Worm (Caenorhabditis elegans) whole organism, L1 larva: ENCODE data around the gene gpa-8.

ENCODE experiments used
- C16A3.4 ChIP-seq: fragments of 150-350 bp; optimal IDR thresholded peaks from 2 replicates; lab custom pipeline; 2014; ENCODE audit warnings: missing biosample characterization, missing genetic modification characterization
- C34B4.2 ChIP-seq: sonication (generic microtip); optimal IDR thresholded peaks from 2 replicates; lab custom pipeline; 2017; ENCODE audit warnings: mild to moderate bottlenecking, missing genetic modification characterization, missing compliant biosample characterization
- F16B12.6 ChIP-seq: fragments of 150-350 bp; optimal IDR thresholded peaks from 2 replicates; lab custom pipeline; 2014; ENCODE audit warnings: missing biosample characterization, missing genetic modification characterization
- Y116A8C.19 ChIP-seq: sonication (generic microtip); optimal IDR thresholded peaks from 2 replicates; lab custom pipeline; 2016; ENCODE audit warnings: missing compliant biosample characterization, missing genetic modification characterization, borderline replicate concordance
- ceh-82 ChIP-seq, 3 experiments: fragments of 150-350 bp in 1 of 3; sonication (generic microtip) in 2 of 3; optimal IDR thresholded peaks; 2 replicates each; lab custom pipeline; 2014 to 2017; ENCODE audit warnings: missing biosample characterization in 3 of 3, missing genetic modification characterization in 3 of 3
- ces-1 ChIP-seq: fragments of 150-350 bp; optimal IDR thresholded peaks from 2 replicates; lab custom pipeline; 2014; ENCODE audit warnings: missing biosample characterization, missing genetic modification reagents, missing genetic modification characterization
- dpl-1 ChIP-seq, 3 experiments: fragments of 150-350 bp in 2 of 3; sonication (generic microtip) in 1 of 3; optimal IDR thresholded peaks; 2 replicates each; lab custom pipeline; 2014 to 2017; ENCODE audit warnings: missing biosample characterization in 3 of 3, missing genetic modification characterization in 3 of 3, missing genetic modification reagents in 3 of 3
- dsc-1 ChIP-seq: sonication (generic microtip); optimal IDR thresholded peaks from 2 replicates; lab custom pipeline; 2016; ENCODE audit warnings: mild to moderate bottlenecking, missing genetic modification characterization, missing compliant biosample characterization
- efl-1 ChIP-seq, 4 experiments: fragments of 150-350 bp; optimal IDR thresholded peaks in 3 of 4; peaks in 1 of 4; 1 replicate in 1 of 4; 2 replicates in 3 of 4; lab custom pipeline; 2014; ENCODE audit warnings: missing biosample characterization in 2 of 4, missing genetic modification characterization in 2 of 4, missing genetic modification reagents in 2 of 4
- elt-2 ChIP-seq: sonication (generic microtip); optimal IDR thresholded peaks from 2 replicates; lab custom pipeline; 2016; ENCODE audit warnings: missing genetic modification characterization, mild to moderate bottlenecking, inconsistent platforms, missing compliant biosample characterization, missing genetic modification reagents
- elt-3 ChIP-seq, 6 experiments: fragments of 150-350 bp in 1 of 6; sonication (generic microtip); optimal IDR thresholded peaks; 2 replicates each; lab custom pipeline; 2017 to 2018; ENCODE audit warnings: missing biosample characterization in 6 of 6, missing genetic modification characterization in 6 of 6, inconsistent platforms in 1 of 6
- ets-5 ChIP-seq: fragments of 200-800 bp; sonication (Bioruptor generic); IDR thresholded peaks from 2 replicates; pipeline ENCODE4 v1.3.6; 2022; ENCODE audit warnings: missing genetic modification characterization, missing compliant biosample characterization
- fkh-10 ChIP-seq: sonication (generic microtip); optimal IDR thresholded peaks from 2 replicates; lab custom pipeline; 2017; ENCODE audit warnings: missing biosample characterization, missing genetic modification reagents, missing genetic modification characterization
- fos-1 ChIP-seq: fragments of 150-350 bp; optimal IDR thresholded peaks from 2 replicates; lab custom pipeline; 2014; ENCODE audit warnings: missing biosample characterization, missing genetic modification characterization
- hlh-17 ChIP-seq: fragments of 200-800 bp; sonication (Bioruptor generic); optimal IDR thresholded peaks from 2 replicates; lab custom pipeline; 2018; ENCODE audit warnings: missing genetic modification characterization, mild to moderate bottlenecking, missing compliant biosample characterization, moderate library complexity, borderline replicate concordance
- hlh-4 ChIP-seq: sonication (generic microtip); optimal IDR thresholded peaks from 2 replicates; lab custom pipeline; 2016; ENCODE audit warnings: mild to moderate bottlenecking, missing genetic modification characterization, missing compliant biosample characterization
- hpl-2 ChIP-seq: fragments of 150-350 bp; optimal IDR thresholded peaks from 2 replicates; lab custom pipeline; 2014; ENCODE audit warnings: missing biosample characterization, missing genetic modification reagents, missing genetic modification characterization
- irx-1 ChIP-seq: sonication (generic microtip); optimal IDR thresholded peaks from 2 replicates; lab custom pipeline; 2016; ENCODE audit warnings: missing genetic modification characterization, missing compliant biosample characterization
- isw-1 ChIP-seq: fragments of 200-800 bp; sonication (Bioruptor generic); IDR thresholded peaks from 2 replicates; pipeline ENCODE4 v1.3.6; 2022; ENCODE audit warnings: missing genetic modification characterization, missing compliant biosample characterization
- jun-1 ChIP-seq: fragments of 150-350 bp; optimal IDR thresholded peaks from 2 replicates; lab custom pipeline; 2014; ENCODE audit warnings: missing biosample characterization, missing genetic modification reagents, missing genetic modification characterization
- lin-13 ChIP-seq: fragments of 150-350 bp; optimal IDR thresholded peaks from 2 replicates; lab custom pipeline; 2014; ENCODE audit warnings: missing biosample characterization, missing genetic modification reagents, missing genetic modification characterization
- lin-14 ChIP-seq: fragments of 200-800 bp; sonication (Bioruptor generic); optimal IDR thresholded peaks from 2 replicates; lab custom pipeline; 2018; ENCODE audit warnings: mild to moderate bottlenecking, missing genetic modification characterization, moderate library complexity, missing compliant biosample characterization
- lsy-2 ChIP-seq, 2 experiments: fragments of 150-350 bp; optimal IDR thresholded peaks; 2 replicates each; lab custom pipeline; 2014; ENCODE audit warnings: missing biosample characterization in 2 of 2, missing genetic modification characterization in 2 of 2
- mab-9 ChIP-seq: fragments of 200-800 bp; sonication (Bioruptor generic); IDR thresholded peaks from 2 replicates; pipeline ENCODE4 v1.3.6; 2022; ENCODE audit warnings: missing genetic modification reagents, missing genetic modification characterization, missing compliant biosample characterization
- mdl-1 ChIP-seq, 2 experiments: fragments of 150-350 bp; optimal IDR thresholded peaks; 2 replicates each; lab custom pipeline; 2014 to 2017; ENCODE audit warnings: missing biosample characterization in 2 of 2, missing genetic modification characterization in 2 of 2, inconsistent platforms in 1 of 2
- mep-1 ChIP-seq: fragments of 150-350 bp; optimal IDR thresholded peaks from 2 replicates; lab custom pipeline; 2014; ENCODE audit warnings: missing biosample characterization, missing genetic modification characterization
- nhr-19 ChIP-seq: fragments of 200-800 bp; sonication (Bioruptor generic); conservative IDR thresholded peaks from 2 replicates; pipeline ENCODE4 v1.3.6; 2022; ENCODE audit warnings: missing genetic modification characterization, missing compliant biosample characterization
- nhr-20 ChIP-seq: sonication (generic microtip); optimal IDR thresholded peaks from 2 replicates; lab custom pipeline; 2016; ENCODE audit warnings: mild to moderate bottlenecking, missing genetic modification characterization, missing compliant biosample characterization
- nhr-28 ChIP-seq: fragments of 150-350 bp; optimal IDR thresholded peaks from 2 replicates; lab custom pipeline; 2014; ENCODE audit warnings: missing biosample characterization, missing genetic modification characterization
- nhr-47 ChIP-seq: sonication (generic microtip); optimal IDR thresholded peaks from 2 replicates; lab custom pipeline; 2016; ENCODE audit warnings: mild to moderate bottlenecking, missing genetic modification characterization, moderate library complexity, missing compliant biosample characterization
- nhr-71 ChIP-seq: sonication (generic microtip); optimal IDR thresholded peaks from 2 replicates; lab custom pipeline; 2016; ENCODE audit warnings: mild to moderate bottlenecking, missing genetic modification characterization, moderate library complexity, missing compliant biosample characterization
- nhr-76 ChIP-seq: sonication (generic microtip); optimal IDR thresholded peaks from 2 replicates; lab custom pipeline; 2017; ENCODE audit warnings: missing biosample characterization, missing genetic modification characterization
- nhr-77 ChIP-seq: fragments of 150-350 bp; optimal IDR thresholded peaks from 2 replicates; lab custom pipeline; 2014; ENCODE audit warnings: missing biosample characterization, missing genetic modification characterization
- nhr-84 ChIP-seq: sonication (generic microtip); optimal IDR thresholded peaks from 2 replicates; lab custom pipeline; 2017; ENCODE audit warnings: missing biosample characterization, missing genetic modification characterization
- nhr-85 ChIP-seq: sonication (generic microtip); peaks from one replicate; lab custom pipeline; 2016; ENCODE audit warnings: missing genetic modification characterization, inconsistent platforms, missing compliant biosample characterization
- nhr-90 ChIP-seq: sonication (generic microtip); optimal IDR thresholded peaks from 2 replicates; lab custom pipeline; 2016; ENCODE audit warnings: mild to moderate bottlenecking, missing genetic modification characterization, missing compliant biosample characterization; ENCODE audit not compliant: poor library complexity
- pax-3 ChIP-seq: fragments of 200-800 bp; sonication (Bioruptor generic); optimal IDR thresholded peaks from 2 replicates; lab custom pipeline; 2018; ENCODE audit warnings: mild to moderate bottlenecking, missing genetic modification characterization, moderate library complexity, missing compliant biosample characterization
- skn-1 ChIP-seq: fragments of 150-350 bp; optimal IDR thresholded peaks from 2 replicates; lab custom pipeline; 2014; ENCODE audit warnings: missing biosample characterization, missing genetic modification characterization
- snpc-4 ChIP-seq: fragments of 150-350 bp; optimal IDR thresholded peaks from 2 replicates; lab custom pipeline; 2014; ENCODE audit warnings: missing biosample characterization, missing genetic modification characterization
- snu-23 ChIP-seq: sonication (generic microtip); optimal IDR thresholded peaks from 2 replicates; lab custom pipeline; 2016; ENCODE audit warnings: missing genetic modification characterization, missing compliant biosample characterization
- sptf-1 ChIP-seq: fragments of 150-350 bp; optimal IDR thresholded peaks from 2 replicates; lab custom pipeline; 2014; ENCODE audit warnings: missing biosample characterization, missing genetic modification characterization
- swsn-7 ChIP-seq: sonication (generic microtip); optimal IDR thresholded peaks from 2 replicates; lab custom pipeline; 2016; ENCODE audit warnings: missing genetic modification characterization, missing compliant biosample characterization
- tbx-2 ChIP-seq: sonication (generic microtip); optimal IDR thresholded peaks from 2 replicates; lab custom pipeline; 2016; ENCODE audit warnings: missing genetic modification characterization, missing compliant biosample characterization
- unc-130 ChIP-seq: fragments of 150-350 bp; optimal IDR thresholded peaks from 2 replicates; lab custom pipeline; 2017; ENCODE audit warnings: missing biosample characterization, missing genetic modification characterization, inconsistent platforms
- unc-98 ChIP-seq: fragments of 200-800 bp; sonication (Bioruptor generic); IDR thresholded peaks from 2 replicates; pipeline ENCODE4 v1.3.6; 2022; ENCODE audit warnings: missing genetic modification characterization, missing compliant biosample characterization
- vab-15 ChIP-seq: sonication (generic microtip); optimal IDR thresholded peaks from 2 replicates; lab custom pipeline; 2017; ENCODE audit warnings: missing genotype, mild to moderate bottlenecking, missing genetic modification characterization, missing compliant biosample characterization
- xbp-1 ChIP-seq: sonication (generic microtip); optimal IDR thresholded peaks from 2 replicates; lab custom pipeline; 2016; ENCODE audit warnings: missing genetic modification characterization, missing compliant biosample characterization
- zip-4 ChIP-seq: fragments of 200-800 bp; sonication (Bioruptor generic); optimal IDR thresholded peaks from 2 replicates; lab custom pipeline; 2018; ENCODE audit warnings: mild to moderate bottlenecking, missing genetic modification characterization, moderate library complexity, missing compliant biosample characterization
- ztf-11 ChIP-seq, 2 experiments: sonication (generic microtip); optimal IDR thresholded peaks; 2 replicates each; lab custom pipeline; 2016 to 2017; ENCODE audit warnings: missing genetic modification characterization in 2 of 2, missing biosample characterization in 1 of 2, missing compliant biosample characterization in 1 of 2

gpa-8 gene

DNA sequence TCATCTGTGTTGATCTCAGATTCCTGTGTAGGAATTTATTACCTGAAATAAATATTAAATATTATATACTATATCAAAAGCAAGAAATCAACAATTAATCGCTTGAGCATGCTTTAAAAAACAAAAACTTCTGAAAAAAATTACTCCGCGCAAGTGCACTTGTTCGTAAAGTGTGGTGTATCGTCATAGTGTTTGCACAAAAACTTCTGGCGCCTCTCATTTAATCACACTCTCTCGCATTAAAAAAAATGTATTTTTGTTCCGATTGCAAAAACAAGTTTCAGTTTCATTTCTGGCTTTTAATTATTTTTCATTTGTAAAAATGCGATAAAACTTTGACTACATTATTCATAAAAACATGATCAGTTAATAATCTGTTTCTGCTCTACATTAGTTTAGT is 41.2 kb downstream of the gpa-8 start, which contains the start of the genes C14C10.10 and ril-2 (continued):
- TF ChIP-seq lsy-2 (tag; optimal IDR thresholded peaks at IDR 0.05; lab: Kevin White, UChicago), result peak; percentile 4 to 51
- no peak for TF ChIP-seq mdl-1 (tag; optimal IDR thresholded peaks at IDR 0.05; lab: Kevin White, UChicago)
- TF ChIP-seq snu-23, result peak; percentile 43
- TF ChIP-seq hlh-17, result no peak
- no peak for TF ChIP-seq unc-130
- TF ChIP-seq isw-1 (GFP tag; lab: Robert Waterston, UW), result no peak
- no peak for TF ChIP-seq Y116A8C.19
- TF ChIP-seq C16A3.4 (tag; lab: Kevin White, UChicago), result no peak
- peak; percentile 15 for TF ChIP-seq swsn-7 (tag; lab: Kevin White, UChicago)
- peak in 2 of 3 experiments; percentile 43 to 45 for TF ChIP-seq dpl-1 (GFP tag; optimal IDR thresholded peaks at IDR 0.05; lab: Kevin White, UChicago)
- peak; percentile 13 for TF ChIP-seq xbp-1 (tag; lab: Kevin White, UChicago)
- peak; percentile 24 for TF ChIP-seq snpc-4 (tag; lab: Kevin White, UChicago)
- TF ChIP-seq ces-1 (GFP tag; lab: Kevin White, UChicago), result no peak
- TF ChIP-seq sptf-1 (tag; lab: Kevin White, UChicago), result no peak
- TF ChIP-seq lin-13, result no peak
- peak; percentile 65 for TF ChIP-seq mep-1
- no peak for TF ChIP-seq elt-2 (tag; lab: Kevin White, UChicago)
- TF ChIP-seq lin-14 (GFP tag; lab: Kevin White, UChicago), result peak; percentile 56
- TF ChIP-seq fos-1 (tag; lab: Kevin White, UChicago), result no peak
- no peak for TF ChIP-seq fkh-10 (GFP tag; lab: Kevin White, UChicago)
- peak; percentile 0 for TF ChIP-seq tbx-2 (tag; lab: Kevin White, UChicago)
- TF ChIP-seq nhr-84 (tag; lab: Kevin White, UChicago), result no peak
- no peak for TF ChIP-seq zip-4 (GFP tag; lab: Kevin White, UChicago)
- TF ChIP-seq hpl-2, result no peak
- no peak for TF ChIP-seq pax-3 (tag; lab: Kevin White, UChicago)
- no peak for TF ChIP-seq nhr-28 (tag; lab: Kevin White, UChicago)

DNA sequence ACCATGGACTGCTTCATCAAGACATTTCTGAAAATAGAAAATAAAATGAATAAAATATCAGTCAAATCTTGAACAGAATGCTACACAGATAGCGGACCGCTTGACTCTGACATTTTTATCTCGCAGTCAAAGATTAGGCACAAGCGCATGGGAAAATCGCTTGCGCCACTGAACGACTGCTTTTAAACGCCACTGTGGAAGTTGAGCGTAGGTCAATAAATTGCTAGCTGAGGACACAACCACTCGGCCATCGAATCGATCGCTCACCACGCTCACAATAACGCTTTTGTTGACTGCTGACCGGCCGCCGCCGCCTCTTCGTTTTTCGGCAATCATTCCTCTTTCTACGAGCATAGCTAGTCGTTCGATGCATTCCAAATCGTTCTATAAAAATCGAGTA is 43.5 kb downstream of the gpa-8 start:
- TF ChIP-seq F16B12.6 (peak; percentile 21), skn-1 (peak; percentile 41), lsy-2 (tag; optimal IDR thresholded peaks at IDR 0.05; lab: Kevin White, UChicago) (peak; percentile 35 to 60), efl-1 (optimal IDR thresholded peaks at IDR 0.05; lab: Kevin White, UChicago) (peak; percentile 45 to 52), efl-1 (GFP tag; optimal IDR thresholded peaks at IDR 0.05 in 1 of 2; lab: Kevin White, UChicago) (peak; percentile 23 to 93), mab-9 (GFP tag; lab: Robert Waterston, UW) (no peak), dpl-1 (GFP tag; optimal IDR thresholded peaks at IDR 0.05; lab: Kevin White, UChicago) (peak in 2 of 3 experiments; percentile 33 to 34), lin-13 (no peak), ztf-11 (tag; optimal IDR thresholded peaks at IDR 0.05; lab: Kevin White, UChicago) (peak in 1 of 2 experiments; percentile 61), irx-1 (peak; percentile 25), nhr-47 (tag; lab: Kevin White, UChicago) (peak; percentile 64), ets-5 (GFP tag; lab: Robert Waterston, UW) (no peak), snpc-4 (tag; lab: Kevin White, UChicago) (peak; percentile 22), vab-15 (tag; lab: Kevin White, UChicago) (peak; percentile 57), nhr-76 (tag; lab: Kevin White, UChicago) (peak; percentile 63), nhr-20 (tag; lab: Kevin White, UChicago) (peak; percentile 59), pax-3 (tag; lab: Kevin White, UChicago) (peak; percentile 1), nhr-84 (tag; lab: Kevin White, UChicago) (no peak), dsc-1 (tag; lab: Kevin White, UChicago) (peak; percentile 62), jun-1 (peak; percentile 41), xbp-1 (tag; lab: Kevin White, UChicago) (peak; percentile 52), unc-130 (peak; percentile 73), nhr-90 (tag; lab: Kevin White, UChicago) (peak; percentile 72), elt-2 (tag; lab: Kevin White, UChicago) (peak; percentile 6), unc-98 (GFP tag; lab: Robert Waterston, UW) (no peak), lin-14 (GFP tag; lab: Kevin White, UChicago) (peak; percentile 44), C34B4.2 (tag; lab: Kevin White, UChicago) (no peak), elt-3 (tag; optimal IDR thresholded peaks at IDR 0.05; lab: Kevin White, UChicago) (peak in 2 of 6 experiments; percentile 2 to 8), snu-23 (peak; percentile 71), nhr-19 (GFP tag; lab: Robert Waterston, UW) (peak; percentile 65), hlh-4 (no peak), nhr-77 (tag; lab: Kevin White, UChicago) (peak; percentile 22), C16A3.4 (tag; lab: Kevin White, UChicago) (peak; percentile 66), nhr-85 (tag; lab: Kevin White, UChicago) (peak; percentile 76), swsn-7 (tag; lab: Kevin White, UChicago) (peak; percentile 58), nhr-71 (peak; percentile 71), ceh-82 (tag; optimal IDR thresholded peaks at IDR 0.05; lab: Kevin White, UChicago) (peak; percentile 26 to 51 (median 34))
